Worm (Caenorhabditis elegans) whole organism, late embryonic: ENCODE measurements around the gene F19H6.6.

Experiments
- K02D7.2 ChIP-seq: sonication (generic microtip); optimal IDR thresholded peaks from 2 replicates; lab custom pipeline; 2017; ENCODE audit warnings: mild to moderate bottlenecking, missing genetic modification characterization, missing compliant biosample characterization
- K09A11.1 ChIP-seq: sonication (generic microtip); optimal IDR thresholded peaks from 2 replicates; lab custom pipeline; 2017; ENCODE audit warnings: antibody characterized with exemption, mild to moderate bottlenecking, missing genetic modification characterization, missing compliant biosample characterization; ENCODE audit not compliant: insufficient read depth
- Y22D7AL.16 ChIP-seq: sonication (generic microtip); optimal IDR thresholded peaks from 2 replicates; lab custom pipeline; 2016; ENCODE audit warnings: missing genetic modification characterization, missing compliant biosample characterization
- ceh-14 ChIP-seq: sonication (generic microtip); optimal IDR thresholded peaks from 2 replicates; lab custom pipeline; 2016; ENCODE audit warnings: missing genotype, missing genetic modification characterization, missing compliant biosample characterization
- ceh-18 ChIP-seq: sonication (generic microtip); optimal IDR thresholded peaks from 2 replicates; lab custom pipeline; 2016; ENCODE audit warnings: missing genetic modification characterization, missing compliant biosample characterization
- ceh-2 ChIP-seq: sonication (generic microtip); optimal IDR thresholded peaks from 2 replicates; lab custom pipeline; 2016; ENCODE audit warnings: missing genotype, missing genetic modification characterization, missing compliant biosample characterization
- ceh-31 ChIP-seq: sonication (generic microtip); optimal IDR thresholded peaks from 2 replicates; lab custom pipeline; 2016; ENCODE audit warnings: missing genetic modification characterization, missing compliant biosample characterization
- ceh-34 ChIP-seq: sonication (generic microtip); optimal IDR thresholded peaks from 2 replicates; lab custom pipeline; 2016; ENCODE audit warnings: mild to moderate bottlenecking, missing genetic modification characterization, missing compliant biosample characterization
- ceh-48 ChIP-seq: sonication (generic microtip); optimal IDR thresholded peaks from 2 replicates; lab custom pipeline; 2016; ENCODE audit warnings: missing genetic modification characterization, inconsistent platforms, missing compliant biosample characterization
- ceh-9 ChIP-seq: sonication (generic microtip); optimal IDR thresholded peaks from 2 replicates; lab custom pipeline; 2016; ENCODE audit warnings: mild to moderate bottlenecking, missing genetic modification characterization, inconsistent platforms, missing compliant biosample characterization
- che-1 ChIP-seq: sonication (generic microtip); optimal IDR thresholded peaks from 2 replicates; lab custom pipeline; 2016; ENCODE audit warnings: mild to moderate bottlenecking, missing genetic modification characterization, missing compliant biosample characterization
- dmd-4 ChIP-seq: sonication (generic microtip); optimal IDR thresholded peaks from 2 replicates; lab custom pipeline; 2016; ENCODE audit warnings: borderline replicate concordance, missing genetic modification characterization, missing compliant biosample characterization
- elt-2 ChIP-seq: sonication (generic microtip); optimal IDR thresholded peaks from 2 replicates; lab custom pipeline; 2016; ENCODE audit warnings: missing genetic modification reagents, missing genetic modification characterization, missing compliant biosample characterization
- elt-4 ChIP-seq: sonication (generic microtip); optimal IDR thresholded peaks from 2 replicates; lab custom pipeline; 2016; ENCODE audit warnings: missing genetic modification characterization, missing compliant biosample characterization
- eyg-1 ChIP-seq: sonication (generic microtip); optimal IDR thresholded peaks from 2 replicates; lab custom pipeline; 2016; ENCODE audit warnings: missing genotype, missing genetic modification characterization, missing compliant biosample characterization
- gmeb-2 ChIP-seq: sonication (generic microtip); optimal IDR thresholded peaks from 2 replicates; lab custom pipeline; 2016; ENCODE audit warnings: missing genetic modification characterization, inconsistent platforms, missing compliant biosample characterization
- hlh-13 ChIP-seq: fragments of 200-800 bp; sonication (Bioruptor generic); optimal IDR thresholded peaks from 2 replicates; lab custom pipeline; 2018; ENCODE audit warnings: mild to moderate bottlenecking, missing genetic modification characterization, missing compliant biosample characterization
- hlh-15 ChIP-seq: sonication (generic microtip); optimal IDR thresholded peaks from 2 replicates; lab custom pipeline; 2016; ENCODE audit warnings: missing genetic modification characterization, missing compliant biosample characterization
- hlh-30 ChIP-seq: sonication (generic microtip); optimal IDR thresholded peaks from 2 replicates; lab custom pipeline; 2017; ENCODE audit warnings: antibody characterized with exemption, missing genetic modification characterization, missing compliant biosample characterization; ENCODE audit not compliant: insufficient read depth
- hlh-6 ChIP-seq: sonication (generic microtip); optimal IDR thresholded peaks from 2 replicates; lab custom pipeline; 2016; ENCODE audit warnings: missing genotype, missing genetic modification characterization, missing compliant biosample characterization
- hlh-8 ChIP-seq: sonication (generic microtip); optimal IDR thresholded peaks from 2 replicates; lab custom pipeline; 2016; ENCODE audit warnings: missing genotype, missing genetic modification characterization, missing compliant biosample characterization
- lim-6 ChIP-seq: sonication (generic microtip); optimal IDR thresholded peaks from 2 replicates; lab custom pipeline; 2016; ENCODE audit warnings: missing genetic modification characterization, missing compliant biosample characterization
- lin-11 ChIP-seq: fragments of 200-800 bp; sonication (Bioruptor generic); optimal IDR thresholded peaks from 2 replicates; lab custom pipeline; 2018; ENCODE audit warnings: mild to moderate bottlenecking, missing genetic modification characterization, missing compliant biosample characterization
- mec-3 ChIP-seq: sonication (generic microtip); optimal IDR thresholded peaks from 2 replicates; lab custom pipeline; 2016; ENCODE audit warnings: borderline replicate concordance, missing genetic modification characterization, missing compliant biosample characterization
- nfya-1 ChIP-seq: sonication (generic microtip); optimal IDR thresholded peaks from 2 replicates; lab custom pipeline; 2017; ENCODE audit warnings: missing genetic modification characterization, mild to moderate bottlenecking, missing compliant biosample characterization, antibody characterized with exemption, moderate library complexity
- nhr-232 ChIP-seq: sonication (generic microtip); optimal IDR thresholded peaks from 2 replicates; lab custom pipeline; 2016; ENCODE audit warnings: missing genetic modification characterization, missing compliant biosample characterization
- npax-4 ChIP-seq: sonication (generic microtip); optimal IDR thresholded peaks from 2 replicates; lab custom pipeline; 2016; ENCODE audit warnings: missing genetic modification characterization, missing compliant biosample characterization
- pag-3 ChIP-seq: sonication (generic microtip); optimal IDR thresholded peaks from 2 replicates; lab custom pipeline; 2016; ENCODE audit warnings: missing compliant biosample characterization, missing genetic modification characterization, borderline replicate concordance
- pat-9 ChIP-seq: fragments of 200-800 bp; sonication (Bioruptor generic); optimal IDR thresholded peaks from 2 replicates; lab custom pipeline; 2018; ENCODE audit warnings: mild to moderate bottlenecking, missing genetic modification characterization, moderate library complexity, missing compliant biosample characterization
- pax-1 ChIP-seq: fragments of 150-350 bp; optimal IDR thresholded peaks from 2 replicates; lab custom pipeline; 2014; ENCODE audit warnings: missing biosample characterization, missing genetic modification characterization
- pha-2 ChIP-seq: sonication (generic microtip); optimal IDR thresholded peaks from 2 replicates; lab custom pipeline; 2017; ENCODE audit warnings: mild to moderate bottlenecking, missing genetic modification characterization, missing compliant biosample characterization
- pha-4 ChIP-seq: fragments of 150-350 bp; optimal IDR thresholded peaks from 2 replicates; lab custom pipeline; 2018; ENCODE audit warnings: missing biosample characterization, missing genetic modification reagents, missing genetic modification characterization
- pqm-1 ChIP-seq: sonication (generic microtip); optimal IDR thresholded peaks from 2 replicates; lab custom pipeline; 2016; ENCODE audit warnings: missing genetic modification characterization, missing compliant biosample characterization
- pros-1 ChIP-seq: fragments of 150-350 bp; optimal IDR thresholded peaks from 2 replicates; lab custom pipeline; 2014; ENCODE audit warnings: missing biosample characterization, missing genetic modification reagents, missing genetic modification characterization
- ref-2 ChIP-seq: sonication (generic microtip); optimal IDR thresholded peaks from 2 replicates; lab custom pipeline; 2016; ENCODE audit warnings: missing genetic modification characterization, missing compliant biosample characterization
- rnt-1 ChIP-seq: sonication (generic microtip); optimal IDR thresholded peaks from 2 replicates; lab custom pipeline; 2016; ENCODE audit warnings: missing genetic modification characterization, missing compliant biosample characterization
- sdc-2 ChIP-seq: sonication (generic microtip); optimal IDR thresholded peaks from 2 replicates; lab custom pipeline; 2016; ENCODE audit warnings: missing genotype, missing genetic modification characterization, missing compliant biosample characterization
- sox-4 ChIP-seq: sonication (generic microtip); optimal IDR thresholded peaks from 2 replicates; lab custom pipeline; 2017; ENCODE audit warnings: mild to moderate bottlenecking, missing genetic modification characterization, inconsistent platforms, missing compliant biosample characterization
- syd-9 ChIP-seq: sonication (generic microtip); optimal IDR thresholded peaks from 2 replicates; lab custom pipeline; 2016; ENCODE audit warnings: mild to moderate bottlenecking, missing genetic modification characterization, moderate library complexity, missing compliant biosample characterization
- tbx-2 ChIP-seq: sonication (generic microtip); optimal IDR thresholded peaks from 2 replicates; lab custom pipeline; 2016; ENCODE audit warnings: missing genetic modification characterization, missing compliant biosample characterization
- tbx-7 ChIP-seq: sonication (generic microtip); optimal IDR thresholded peaks from 2 replicates; lab custom pipeline; 2016; ENCODE audit warnings: missing genotype, missing genetic modification characterization, missing compliant biosample characterization
- unc-42 ChIP-seq: sonication (generic microtip); optimal IDR thresholded peaks from 2 replicates; lab custom pipeline; 2016; ENCODE audit warnings: missing genotype, missing genetic modification characterization, missing compliant biosample characterization
- unc-55 ChIP-seq: sonication (generic microtip); optimal IDR thresholded peaks from 2 replicates; lab custom pipeline; 2017; ENCODE audit warnings: missing biosample characterization, missing genetic modification reagents, missing genetic modification characterization
- unc-86 ChIP-seq: sonication (generic microtip); optimal IDR thresholded peaks from 2 replicates; lab custom pipeline; 2016; ENCODE audit warnings: missing genetic modification characterization, missing compliant biosample characterization
- zip-5 ChIP-seq: sonication (generic microtip); optimal IDR thresholded peaks from 2 replicates; lab custom pipeline; 2016; ENCODE audit warnings: missing genetic modification characterization, missing compliant biosample characterization
- ztf-16 ChIP-seq: sonication (generic microtip); optimal IDR thresholded peaks from 2 replicates; lab custom pipeline; 2017; ENCODE audit warnings: missing genetic modification characterization, missing compliant biosample characterization

F19H6.6 gene

ce11 chrX:12320737-12321136 is 39.9 kb upstream of the F19H6.6 start, which contains the start of gene ceh-40:
Gene ceh-40 (minus strand): TSS chrX:12320777.
- no peak for TF ChIP-seq ceh-31 (tag; lab: Kevin White, UChicago)
- TF ChIP-seq unc-86 (tag; lab: Kevin White, UChicago) = no peak
- no peak for TF ChIP-seq pat-9 (tag; lab: Kevin White, UChicago)
- no peak for TF ChIP-seq pha-2 (tag; lab: Kevin White, UChicago)
- no peak for TF ChIP-seq pag-3
- TF ChIP-seq pha-4 (tag; lab: Kevin White, UChicago) = no peak
- no peak for TF ChIP-seq unc-42 (tag; lab: Kevin White, UChicago)
- TF ChIP-seq pax-1 = no peak
- no peak for TF ChIP-seq tbx-7
- TF ChIP-seq dmd-4 = no peak
- TF ChIP-seq K09A11.1 (tag; lab: Kevin White, UChicago) = no peak
- no peak for TF ChIP-seq ceh-9 (tag; lab: Kevin White, UChicago)
- no peak for TF ChIP-seq hlh-13 (GFP tag; lab: Kevin White, UChicago)
- TF ChIP-seq tbx-2 = peak; percentile 35
- no peak for TF ChIP-seq pqm-1 (tag; lab: Kevin White, UChicago)
- TF ChIP-seq ref-2 (tag; lab: Kevin White, UChicago) = no peak
- no peak for TF ChIP-seq ceh-2 (tag; lab: Kevin White, UChicago)
- peak; percentile 49 for TF ChIP-seq unc-55 (GFP tag; lab: Kevin White, UChicago)
- no peak for TF ChIP-seq che-1 (tag; lab: Kevin White, UChicago)
- peak; percentile 26 for TF ChIP-seq elt-2

ce11 chrX:12321357-12321756 is 39.3 kb upstream of the F19H6.6 start, which contains the start of gene F17A2.13:
Gene F17A2.13 (plus strand): TSS chrX:12321657.
- TF ChIP-seq unc-42 (tag; lab: Kevin White, UChicago) = no peak
- TF ChIP-seq hlh-13 (GFP tag; lab: Kevin White, UChicago) = no peak
- no peak for TF ChIP-seq pros-1 (tag; lab: Kevin White, UChicago)
- no peak for TF ChIP-seq ceh-14 (tag; lab: Kevin White, UChicago)
- TF ChIP-seq dmd-4 = no peak
- no peak for TF ChIP-seq nfya-1
- no peak for TF ChIP-seq hlh-30 (tag; lab: Kevin White, UChicago)
- TF ChIP-seq hlh-6 (tag; lab: Kevin White, UChicago) = no peak
- no peak for TF ChIP-seq sox-4 (tag; lab: Kevin White, UChicago)
- TF ChIP-seq elt-4 (tag; lab: Kevin White, UChicago) = no peak
- TF ChIP-seq K02D7.2 (tag; lab: Kevin White, UChicago) = no peak
- no peak for TF ChIP-seq ceh-9 (tag; lab: Kevin White, UChicago)
- no peak for TF ChIP-seq mec-3 (tag; lab: Kevin White, UChicago)
- TF ChIP-seq pag-3 = no peak
- no peak for TF ChIP-seq ceh-34
- TF ChIP-seq ref-2 (tag; lab: Kevin White, UChicago) = no peak
- no peak for TF ChIP-seq hlh-15 (tag; lab: Kevin White, UChicago)
- no peak for TF ChIP-seq tbx-7
- TF ChIP-seq ceh-48 = no peak

DNA sequence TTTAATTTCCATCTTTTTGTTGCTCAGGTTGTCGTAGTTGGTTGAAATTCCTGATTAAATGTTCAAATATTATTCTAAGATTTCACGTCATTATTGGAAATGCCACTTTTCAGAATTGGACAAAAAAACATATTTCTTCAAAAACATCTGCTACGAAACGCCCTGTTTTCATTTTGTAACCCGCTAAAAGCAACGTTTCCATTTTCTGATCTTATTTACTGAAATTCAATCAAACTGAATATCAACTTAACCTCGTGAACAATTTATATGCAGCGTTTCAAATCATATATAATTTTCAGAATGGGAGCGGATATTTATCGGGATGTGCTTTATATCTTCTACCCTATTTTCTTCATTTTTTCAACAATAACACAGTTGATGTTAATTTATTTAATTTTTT is 37.2 kb upstream of the F19H6.6 start, which contains the start of gene srd-40:
Gene srd-40 (plus strand): TSS at position 301 of the 400 bp plus-strand sequence.
- TF ChIP-seq pqm-1 (tag; lab: Kevin White, UChicago) (no peak), eyg-1 (tag; lab: Kevin White, UChicago) (no peak), dmd-4 (no peak), hlh-8 (tag; lab: Kevin White, UChicago) (no peak), ceh-18 (tag; lab: Kevin White, UChicago) (no peak), hlh-15 (tag; lab: Kevin White, UChicago) (no peak), zip-5 (tag; lab: Kevin White, UChicago) (no peak), ztf-16 (tag; lab: Kevin White, UChicago) (no peak), syd-9 (tag; lab: Kevin White, UChicago) (no peak), elt-2 (no peak), Y22D7AL.16 (no peak), ceh-14 (tag; lab: Kevin White, UChicago) (no peak), nhr-232 (no peak), sdc-2 (tag; lab: Kevin White, UChicago) (no peak), unc-42 (tag; lab: Kevin White, UChicago) (no peak), lim-6 (tag; lab: Kevin White, UChicago) (no peak), gmeb-2 (tag; lab: Kevin White, UChicago) (no peak), npax-4 (tag; lab: Kevin White, UChicago) (no peak), rnt-1 (tag; lab: Kevin White, UChicago) (no peak), lin-11 (tag; lab: Kevin White, UChicago) (no peak)
